Fruit fly (Drosophila melanogaster) whole organism, embryonic: ENCODE measurements around the gene dpr14.

ENCODE experiments used
- Aef1 ChIP-seq: fragments of 200-800 bp; sonication (Bioruptor generic); IDR thresholded peaks from 3 replicates; pipeline ENCODE4 v1.3.6; 2022; ENCODE audit warnings: missing biosample characterization, missing genetic modification characterization
- Antp ChIP-seq: fragments of 200-800 bp; sonication (Bioruptor generic); optimal IDR thresholded peaks from 3 replicates; lab custom pipeline; 2016; ENCODE audit warnings: missing biosample characterization, missing genetic modification characterization
- Awh ChIP-seq: fragments of 200-800 bp; sonication (Bioruptor generic); IDR thresholded peaks from 2 replicates; pipeline ENCODE4, ENCODE4 v1.3.6; 2022; ENCODE audit warnings: missing biosample characterization, missing genetic modification characterization
- CG10274 ChIP-seq: fragments of 200-800 bp; sonication (Bioruptor generic); optimal IDR thresholded peaks from 3 replicates; lab custom pipeline; 2017; ENCODE audit warnings: missing biosample characterization, mild to moderate bottlenecking, missing genetic modification characterization
- CG11093 ChIP-seq: fragments of 200-800 bp; sonication (Bioruptor generic); IDR thresholded peaks from 3 replicates; pipeline ENCODE4 v1.3.6; 2022; ENCODE audit warnings: missing biosample characterization, missing genetic modification characterization
- CG12104 ChIP-seq: fragments of 200-800 bp; sonication (Bioruptor generic); optimal IDR thresholded peaks from 3 replicates; lab custom pipeline; 2016; ENCODE audit warnings: missing biosample characterization, missing genetic modification characterization
- CG12659 ChIP-seq: fragments of 200-800 bp; sonication (Bioruptor generic); optimal IDR thresholded peaks from 3 replicates; lab custom pipeline; 2017; ENCODE audit warnings: mild to moderate bottlenecking, missing biosample characterization, missing genetic modification reagents, missing genetic modification characterization
- CG14014 ChIP-seq: fragments of 200-800 bp; sonication (Bioruptor generic); IDR thresholded peaks from 2 replicates; pipeline ENCODE4 v1.3.6; 2022; ENCODE audit warnings: missing biosample characterization, missing genetic modification characterization
- CG14710 ChIP-seq: fragments of 200-800 bp; sonication (Bioruptor generic); optimal IDR thresholded peaks from 3 replicates; lab custom pipeline; 2019; ENCODE audit warnings: missing biosample characterization, mild to moderate bottlenecking, missing genetic modification characterization, moderate library complexity
- CG17359 ChIP-seq: fragments of 200-800 bp; sonication (Bioruptor generic); optimal IDR thresholded peaks from 3 replicates; lab custom pipeline; 2018; ENCODE audit warnings: missing biosample characterization, mild to moderate bottlenecking, missing genetic modification characterization, moderate library complexity
- CG2712 ChIP-seq: fragments of 200-800 bp; optimal IDR thresholded peaks from 3 replicates; lab custom pipeline; 2019; ENCODE audit warnings: missing biosample characterization, mild to moderate bottlenecking, missing genetic modification characterization, moderate library complexity
- CG30431 ChIP-seq: fragments of 200-800 bp; sonication (Bioruptor generic); optimal IDR thresholded peaks from 2 replicates; lab custom pipeline; 2017; ENCODE audit warnings: missing biosample characterization, missing genetic modification characterization
- CG31365 ChIP-seq: fragments of 200-800 bp; sonication (Bioruptor generic); optimal IDR thresholded peaks from 2 replicates; lab custom pipeline; 2018; ENCODE audit warnings: missing biosample characterization, mild to moderate bottlenecking, missing genetic modification characterization
- CG3163 ChIP-seq: fragments of 200-800 bp; sonication (Bioruptor generic); optimal IDR thresholded peaks from 3 replicates; lab custom pipeline; 2016; ENCODE audit warnings: missing biosample characterization, missing genetic modification characterization
- CG32772 ChIP-seq: fragments of 200-800 bp; sonication (Bioruptor generic); IDR thresholded peaks from 2 replicates; pipeline ENCODE4 v1.3.6; 2022; ENCODE audit warnings: missing biosample characterization, missing genetic modification characterization
- CG4404 ChIP-seq: fragments of 200-800 bp; sonication (Bioruptor generic); IDR thresholded peaks from 2 replicates; pipeline ENCODE4 v1.3.6; 2022; ENCODE audit warnings: missing biosample characterization, missing genetic modification characterization
- CG4820 ChIP-seq: fragments of 200-800 bp; sonication (Bioruptor generic); optimal IDR thresholded peaks from 3 replicates; lab custom pipeline; 2016; ENCODE audit warnings: missing biosample characterization, missing genetic modification characterization
- CG5953 ChIP-seq: fragments of 200-800 bp; sonication (Bioruptor generic); IDR thresholded peaks from 2 replicates; pipeline ENCODE4 v1.3.6; 2022; ENCODE audit warnings: missing biosample characterization, missing genetic modification characterization
- CG6854 ChIP-seq: fragments of 200-800 bp; sonication (Bioruptor generic); optimal IDR thresholded peaks from 3 replicates; lab custom pipeline; 2017; ENCODE audit warnings: missing biosample characterization, mild to moderate bottlenecking, missing genetic modification characterization
- CG8281 ChIP-seq: fragments of 200-800 bp; sonication (Bioruptor generic); optimal IDR thresholded peaks from 2 replicates; lab custom pipeline; 2018; ENCODE audit warnings: missing biosample characterization, mild to moderate bottlenecking, missing genetic modification characterization, moderate library complexity
- CG8478 ChIP-seq: fragments of >200 bp; optimal IDR thresholded peaks from 2 replicates; lab custom pipeline; 2018
- Dip2 ChIP-seq: fragments of 200-800 bp; sonication (Bioruptor generic); IDR thresholded peaks from 2 replicates; pipeline ENCODE4 v1.3.6; 2022; ENCODE audit warnings: missing biosample characterization, missing genetic modification characterization
- Dll ChIP-seq: fragments of 200-800 bp; sonication (Bioruptor generic); IDR thresholded peaks from 4 replicates; pipeline ENCODE4 v1.3.6; 2022; ENCODE audit warnings: missing biosample characterization, missing genetic modification characterization; ENCODE audit not compliant: partially characterized antibody
- E2f1 ChIP-seq: fragments of 200-800 bp; sonication (Bioruptor generic); IDR thresholded peaks from 2 replicates; pipeline ENCODE4 v1.3.6; 2022; ENCODE audit warnings: missing biosample characterization, missing genetic modification characterization
- Fer3 ChIP-seq: fragments of 200-800 bp; sonication (Bioruptor generic); optimal IDR thresholded peaks from 2 replicates; lab custom pipeline; 2018; ENCODE audit warnings: missing biosample characterization, mild to moderate bottlenecking, missing genetic modification characterization, moderate library complexity
- Hey ChIP-seq: fragments of 200-800 bp; sonication (Bioruptor generic); optimal IDR thresholded peaks from 3 replicates; lab custom pipeline; 2018; ENCODE audit warnings: missing biosample characterization, mild to moderate bottlenecking, missing genetic modification characterization
- Hr39 ChIP-seq: fragments of >200 bp; optimal IDR thresholded peaks from 2 replicates; lab custom pipeline; 2017
- Hr78 ChIP-seq, 2 experiments: fragments of 200-800 bp in 1 of 2; fragments of >200 bp in 1 of 2; sonication (Bioruptor generic) in 1 of 2; optimal IDR thresholded peaks; 2 replicates each; lab custom pipeline; 2017 to 2019; ENCODE audit warnings: missing biosample characterization in 2 of 2, missing genetic modification characterization in 2 of 2, mild to moderate bottlenecking in 1 of 2, moderate library complexity in 1 of 2
- Max ChIP-seq: fragments of 200-800 bp; sonication (Bioruptor generic); optimal IDR thresholded peaks from 2 replicates; lab custom pipeline; 2016; ENCODE audit warnings: missing biosample characterization, mild to moderate bottlenecking, missing genetic modification characterization
- Mes4 ChIP-seq: fragments of 200-800 bp; sonication (Bioruptor generic); optimal IDR thresholded peaks from 2 replicates; lab custom pipeline; 2016; ENCODE audit warnings: missing biosample characterization, missing genetic modification characterization
- Sin3A ChIP-seq: fragments of >200 bp; optimal IDR thresholded peaks from 2 replicates; lab custom pipeline; 2018
- al ChIP-seq: fragments of 200-800 bp; sonication (Bioruptor generic); IDR thresholded peaks from 2 replicates; pipeline ENCODE4 v1.3.6; 2022; ENCODE audit warnings: missing biosample characterization, missing genetic modification characterization
- amos ChIP-seq: fragments of 200-800 bp; sonication (Bioruptor generic); IDR thresholded peaks from 2 replicates; pipeline ENCODE4 v1.3.6; 2022; ENCODE audit warnings: missing biosample characterization, missing genetic modification characterization; ENCODE audit not compliant: partially characterized antibody
- cg ChIP-seq: fragments of 200-800 bp; sonication (Bioruptor generic); optimal IDR thresholded peaks from 3 replicates; lab custom pipeline; 2019; ENCODE audit warnings: missing biosample characterization, mild to moderate bottlenecking, missing genetic modification characterization, moderate library complexity
- danr ChIP-seq: fragments of 200-800 bp; sonication (Bioruptor generic); IDR thresholded peaks from 2 replicates; pipeline ENCODE4 v1.3.6; 2022; ENCODE audit warnings: missing biosample characterization, missing genetic modification characterization
- esg ChIP-seq: fragments of 200-800 bp; sonication (Bioruptor generic); conservative IDR thresholded peaks from 2 replicates; pipeline ENCODE4 v1.3.6; 2022; ENCODE audit warnings: missing biosample characterization, missing genetic modification characterization
- fd3F ChIP-seq: fragments of 200-800 bp; sonication (Bioruptor generic); optimal IDR thresholded peaks from 2 replicates; lab custom pipeline; 2018; ENCODE audit warnings: missing biosample characterization, mild to moderate bottlenecking, missing genetic modification characterization, moderate library complexity
- fd64A ChIP-seq: fragments of 200-800 bp; sonication (Bioruptor generic); optimal IDR thresholded peaks from 3 replicates; lab custom pipeline; 2018; ENCODE audit warnings: missing biosample characterization, mild to moderate bottlenecking, missing genetic modification characterization
- ftz-f1 ChIP-seq: fragments of 200-800 bp; sonication (Bioruptor generic); optimal IDR thresholded peaks from 2 replicates; lab custom pipeline; 2016; ENCODE audit warnings: missing biosample characterization, missing genetic modification characterization
- hkb ChIP-seq, 2 experiments: fragments of 200-800 bp in 1 of 2; fragments of >200 bp in 1 of 2; sonication (Bioruptor generic) in 1 of 2; IDR thresholded peaks in 1 of 2; optimal IDR thresholded peaks in 1 of 2; 2 replicates each; pipeline versions ENCODE4 v1.3.6 to Lab custom; 2017 to 2022; ENCODE audit warnings: missing biosample characterization in 1 of 2, missing genetic modification characterization in 1 of 2
- odd ChIP-seq: fragments of 200-800 bp; sonication (Bioruptor generic); optimal IDR thresholded peaks from 2 replicates; lab custom pipeline; 2017; ENCODE audit warnings: missing biosample characterization, mild to moderate bottlenecking, missing genetic modification characterization
- pita ChIP-seq: fragments of 200-800 bp; sonication (Bioruptor generic); optimal IDR thresholded peaks from 2 replicates; lab custom pipeline; 2017; ENCODE audit warnings: missing biosample characterization, mild to moderate bottlenecking, missing genetic modification characterization
- pzg ChIP-seq: fragments of 200-800 bp; sonication (Bioruptor generic); optimal IDR thresholded peaks from 3 replicates; lab custom pipeline; 2018; ENCODE audit warnings: missing biosample characterization, mild to moderate bottlenecking, missing genetic modification characterization, moderate library complexity
- rib ChIP-seq: fragments of 200-800 bp; sonication (Bioruptor generic); IDR thresholded peaks from 2 replicates; pipeline ENCODE4 v1.3.6; 2022; ENCODE audit warnings: missing biosample characterization, missing genetic modification characterization
- tin ChIP-seq: fragments of 200-800 bp; sonication (Bioruptor generic); optimal IDR thresholded peaks from 3 replicates; lab custom pipeline; 2016; ENCODE audit warnings: missing biosample characterization, missing genetic modification characterization
- tx ChIP-seq: fragments of 200-800 bp; sonication (Bioruptor generic); optimal IDR thresholded peaks from 2 replicates; lab custom pipeline; 2016; ENCODE audit warnings: missing biosample characterization, missing genetic modification characterization
- wdn ChIP-seq: fragments of 200-800 bp; sonication (Bioruptor generic); IDR thresholded peaks from 2 replicates; pipeline ENCODE4 v1.3.6; 2022; ENCODE audit warnings: missing biosample characterization, missing genetic modification characterization
- wek ChIP-seq: fragments of 200-800 bp; sonication (Bioruptor generic); optimal IDR thresholded peaks from 3 replicates; lab custom pipeline; 2018; ENCODE audit warnings: missing biosample characterization, mild to moderate bottlenecking, missing genetic modification characterization, moderate library complexity
- zfh1 ChIP-seq: fragments of 200-800 bp; sonication (Bioruptor generic); IDR thresholded peaks from 3 replicates; pipeline ENCODE4 v1.3.6; 2022; ENCODE audit warnings: missing biosample characterization, missing genetic modification characterization

dpr14 gene

DNA sequence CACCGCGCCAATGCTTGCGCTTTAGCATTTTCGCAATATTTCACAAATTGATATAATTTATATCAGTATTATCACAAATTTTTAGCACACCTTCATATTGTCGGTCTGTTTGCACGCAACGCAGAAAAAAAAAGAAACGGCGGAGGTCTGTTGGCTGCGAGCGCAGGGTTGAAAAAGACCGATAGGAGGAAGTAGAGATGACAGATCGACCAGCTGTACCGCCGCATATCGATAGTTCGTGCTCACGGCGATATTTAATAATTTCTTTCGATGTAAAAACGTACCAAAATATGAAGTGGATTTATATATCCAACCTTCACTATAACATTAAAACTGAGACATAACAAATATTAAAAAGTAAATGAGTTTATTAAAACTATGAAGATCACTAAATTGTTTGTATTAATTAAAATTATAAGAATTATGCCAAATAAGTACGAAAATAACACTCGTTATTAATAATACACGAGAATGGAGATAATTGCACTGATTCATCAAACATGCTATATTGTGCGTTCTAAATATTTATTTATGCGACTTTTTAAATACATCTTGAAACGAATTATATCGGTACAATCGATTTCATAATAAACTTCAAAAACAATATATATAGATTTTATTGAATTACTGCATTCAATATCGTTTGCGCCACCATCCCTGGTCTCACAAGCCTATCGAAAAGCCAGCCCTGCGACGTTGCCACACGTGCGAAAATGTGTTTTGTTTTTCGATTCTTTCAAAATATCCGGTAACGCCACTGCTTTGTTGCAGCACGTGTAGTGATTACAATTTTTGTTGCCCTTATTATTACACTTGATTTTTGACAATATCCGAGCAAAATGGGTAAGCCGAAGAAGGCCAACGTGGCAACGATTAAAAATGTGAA is 6.7 kb downstream of the dpr14 start, which contains the start of the genes RpS6 and bys (continued):
- peak; percentile 58 for TF ChIP-seq CG32772 (GFP tag; lab: Robert Waterston, UW)
- peak; percentile 6 for TF ChIP-seq CG31365 (tag; lab: Kevin White, UChicago)
- TF ChIP-seq CG8478 = no peak
- TF ChIP-seq CG4820 (GFP tag; lab: Kevin White, UChicago) = peak; percentile 8
- peak; percentile 36 for TF ChIP-seq tin (GFP tag; lab: Kevin White, UChicago)
- TF ChIP-seq CG14014 (GFP tag; lab: Robert Waterston, UW) = peak; percentile 42; the same call in 1 of the 2 replicates
- peak; percentile 12; the same call in 1 of the 2 replicates for TF ChIP-seq E2f1
- peak; percentile 33 for TF ChIP-seq wek
- TF ChIP-seq CG5953 (GFP tag; lab: Robert Waterston, UW) = 0 out of 2 replicates have a peak, but pooled peaks have one; percentile 8
- TF ChIP-seq Mes4 (GFP tag; lab: Kevin White, UChicago) = peak; percentile 64
- TF ChIP-seq hkb (optimal IDR thresholded peaks at IDR 0.05; lab: Kevin White, UChicago) = no peak
- TF ChIP-seq hkb (GFP tag; IDR thresholded peaks at IDR 0.05; lab: Robert Waterston, UW) = peak; percentile 35; the same call in 1 of the 2 replicates
- no peak for TF ChIP-seq CG30431
- TF ChIP-seq ftz-f1 (GFP tag; lab: Kevin White, UChicago) = no peak
- TF ChIP-seq wdn = peak; percentile 12; the same call in 1 of the 2 replicates
- TF ChIP-seq Hey (tag; lab: Kevin White, UChicago) = no peak
- no peak for TF ChIP-seq pita (GFP tag; lab: Kevin White, UChicago)
- no peak for TF ChIP-seq CG3163 (GFP tag; lab: Kevin White, UChicago)
- TF ChIP-seq CG6854 (GFP tag; lab: Kevin White, UChicago) = peak; percentile 49
- TF ChIP-seq CG2712 (tag; lab: Kevin White, UChicago) = peak; percentile 39
- TF ChIP-seq Antp = peak; percentile 35
- peak; percentile 51 for TF ChIP-seq odd
- TF ChIP-seq Fer3 (tag; lab: Kevin White, UChicago) = peak; percentile 57
- TF ChIP-seq CG14710 = peak; percentile 65
- no peak for TF ChIP-seq Dip2
- peak; percentile 69 for TF ChIP-seq zfh1
- peak; percentile 60; the same call in 1 of the 2 replicates for TF ChIP-seq rib
- TF ChIP-seq CG12659 = peak; percentile 65
- TF ChIP-seq Sin3A (lab: Kevin White, UChicago) = peak; percentile 21
- TF ChIP-seq cg = no peak
- no peak for TF ChIP-seq Hr78 (GFP tag; optimal IDR thresholded peaks at IDR 0.05; lab: Kevin White, UChicago)
- peak; percentile 58 for TF ChIP-seq pzg (GFP tag; lab: Kevin White, UChicago)
- no peak for TF ChIP-seq CG4404 (GFP tag; lab: Robert Waterston, UW)
- no peak for TF ChIP-seq tx (GFP tag; lab: Kevin White, UChicago)
- TF ChIP-seq esg = no peak
- peak; percentile 30 for TF ChIP-seq CG12104 (GFP tag; lab: Kevin White, UChicago)
- peak; percentile 38 for TF ChIP-seq al (GFP tag; lab: Robert Waterston, UW)
- TF ChIP-seq fd3F (GFP tag; lab: Kevin White, UChicago) = no peak
- TF ChIP-seq CG8281 (tag; lab: Kevin White, UChicago) = peak; percentile 6
- TF ChIP-seq CG10274 (GFP tag; lab: Kevin White, UChicago) = peak; percentile 46
- no peak for TF ChIP-seq CG11093 (GFP tag; lab: Robert Waterston, UW)
- TF ChIP-seq Hr39 (lab: Kevin White, UChicago) = no peak
- peak; percentile 14 for TF ChIP-seq CG17359
- peak; percentile 92 for TF ChIP-seq amos
- TF ChIP-seq Aef1 (GFP tag; lab: Robert Waterston, UW) = 0 out of 3 replicates have a peak, but pooled peaks have one; percentile 15
- TF ChIP-seq Max (GFP tag; lab: Kevin White, UChicago) = peak; percentile 74
- TF ChIP-seq Dll (GFP tag; lab: Robert Waterston, UW) = peak; percentile 80
- peak; percentile 19 for TF ChIP-seq fd64A
- no peak for TF ChIP-seq danr
- peak; percentile 43; the same call in 1 of the 2 replicates for TF ChIP-seq Awh
